Worm (Caenorhabditis elegans) whole organism, late embryonic: ENCODE results near the gene F17C11.13.

Experiments
- C38D4.7 ChIP-seq: fragments of 200-800 bp; sonication (Bioruptor generic); optimal IDR thresholded peaks from 2 replicates; lab custom pipeline; 2018; ENCODE audit warnings: mild to moderate bottlenecking, missing genetic modification characterization, moderate library complexity, missing compliant biosample characterization
- F13H6.1 ChIP-seq: sonication (generic microtip); optimal IDR thresholded peaks from 2 replicates; lab custom pipeline; 2016; ENCODE audit warnings: missing genetic modification characterization, missing compliant biosample characterization
- K02D7.2 ChIP-seq: sonication (generic microtip); optimal IDR thresholded peaks from 2 replicates; lab custom pipeline; 2017; ENCODE audit warnings: mild to moderate bottlenecking, missing genetic modification characterization, missing compliant biosample characterization
- K09A11.1 ChIP-seq: sonication (generic microtip); optimal IDR thresholded peaks from 2 replicates; lab custom pipeline; 2017; ENCODE audit warnings: antibody characterized with exemption, mild to moderate bottlenecking, missing genetic modification characterization, missing compliant biosample characterization; ENCODE audit not compliant: insufficient read depth
- Y22D7AL.16 ChIP-seq: sonication (generic microtip); optimal IDR thresholded peaks from 2 replicates; lab custom pipeline; 2016; ENCODE audit warnings: missing genetic modification characterization, missing compliant biosample characterization
- ama-1 ChIP-seq: fragments of 150-350 bp; optimal IDR thresholded peaks from 2 replicates; lab custom pipeline; 2014
- ceh-14 ChIP-seq: sonication (generic microtip); optimal IDR thresholded peaks from 2 replicates; lab custom pipeline; 2016; ENCODE audit warnings: missing genotype, missing genetic modification characterization, missing compliant biosample characterization
- ceh-18 ChIP-seq: sonication (generic microtip); optimal IDR thresholded peaks from 2 replicates; lab custom pipeline; 2016; ENCODE audit warnings: missing genetic modification characterization, missing compliant biosample characterization
- ceh-19 ChIP-seq: fragments of 200-800 bp; sonication (Bioruptor generic); optimal IDR thresholded peaks from 2 replicates; lab custom pipeline; 2018; ENCODE audit warnings: mild to moderate bottlenecking, missing genetic modification characterization, missing compliant biosample characterization
- ceh-24 ChIP-seq: sonication (generic microtip); optimal IDR thresholded peaks from 2 replicates; lab custom pipeline; 2016; ENCODE audit warnings: mild to moderate bottlenecking, missing genetic modification characterization, missing compliant biosample characterization
- ceh-30 ChIP-seq: fragments of 150-350 bp; optimal IDR thresholded peaks from 2 replicates; lab custom pipeline; 2014; ENCODE audit warnings: missing biosample characterization, missing genetic modification characterization
- ceh-48 ChIP-seq: sonication (generic microtip); optimal IDR thresholded peaks from 2 replicates; lab custom pipeline; 2016; ENCODE audit warnings: missing genetic modification characterization, inconsistent platforms, missing compliant biosample characterization
- ceh-9 ChIP-seq: sonication (generic microtip); optimal IDR thresholded peaks from 2 replicates; lab custom pipeline; 2016; ENCODE audit warnings: mild to moderate bottlenecking, missing genetic modification characterization, inconsistent platforms, missing compliant biosample characterization
- che-1 ChIP-seq: sonication (generic microtip); optimal IDR thresholded peaks from 2 replicates; lab custom pipeline; 2016; ENCODE audit warnings: mild to moderate bottlenecking, missing genetic modification characterization, missing compliant biosample characterization
- eyg-1 ChIP-seq: sonication (generic microtip); optimal IDR thresholded peaks from 2 replicates; lab custom pipeline; 2016; ENCODE audit warnings: missing genotype, missing genetic modification characterization, missing compliant biosample characterization
- fax-1 ChIP-seq: sonication (generic microtip); optimal IDR thresholded peaks from 2 replicates; lab custom pipeline; 2016; ENCODE audit warnings: missing genotype, missing genetic modification characterization, missing compliant biosample characterization
- fkh-10 ChIP-seq: fragments of 150-350 bp; optimal IDR thresholded peaks from 2 replicates; lab custom pipeline; 2014; ENCODE audit warnings: missing biosample characterization, missing genetic modification reagents, missing genetic modification characterization
- fkh-6 ChIP-seq: sonication (generic microtip); optimal IDR thresholded peaks from 2 replicates; lab custom pipeline; 2016; ENCODE audit warnings: missing genetic modification characterization, missing compliant biosample characterization
- hlh-15 ChIP-seq: sonication (generic microtip); optimal IDR thresholded peaks from 2 replicates; lab custom pipeline; 2016; ENCODE audit warnings: missing genetic modification characterization, missing compliant biosample characterization
- lin-11 ChIP-seq: fragments of 200-800 bp; sonication (Bioruptor generic); optimal IDR thresholded peaks from 2 replicates; lab custom pipeline; 2018; ENCODE audit warnings: mild to moderate bottlenecking, missing genetic modification characterization, missing compliant biosample characterization
- nhr-11 ChIP-seq: fragments of 150-350 bp; optimal IDR thresholded peaks from 2 replicates; lab custom pipeline; 2014; ENCODE audit warnings: missing biosample characterization, missing genetic modification characterization
- nhr-232 ChIP-seq: sonication (generic microtip); optimal IDR thresholded peaks from 2 replicates; lab custom pipeline; 2016; ENCODE audit warnings: missing genetic modification characterization, missing compliant biosample characterization
- npax-4 ChIP-seq: sonication (generic microtip); optimal IDR thresholded peaks from 2 replicates; lab custom pipeline; 2016; ENCODE audit warnings: missing genetic modification characterization, missing compliant biosample characterization
- pag-3 ChIP-seq: sonication (generic microtip); optimal IDR thresholded peaks from 2 replicates; lab custom pipeline; 2016; ENCODE audit warnings: missing compliant biosample characterization, missing genetic modification characterization, borderline replicate concordance
- pha-2 ChIP-seq: sonication (generic microtip); optimal IDR thresholded peaks from 2 replicates; lab custom pipeline; 2017; ENCODE audit warnings: mild to moderate bottlenecking, missing genetic modification characterization, missing compliant biosample characterization
- pha-4 ChIP-seq: fragments of 150-350 bp; optimal IDR thresholded peaks from 2 replicates; lab custom pipeline; 2018; ENCODE audit warnings: missing biosample characterization, missing genetic modification reagents, missing genetic modification characterization
- pqm-1 ChIP-seq: sonication (generic microtip); optimal IDR thresholded peaks from 2 replicates; lab custom pipeline; 2016; ENCODE audit warnings: missing genetic modification characterization, missing compliant biosample characterization
- pros-1 ChIP-seq: fragments of 150-350 bp; optimal IDR thresholded peaks from 2 replicates; lab custom pipeline; 2014; ENCODE audit warnings: missing biosample characterization, missing genetic modification reagents, missing genetic modification characterization
- ref-2 ChIP-seq: sonication (generic microtip); optimal IDR thresholded peaks from 2 replicates; lab custom pipeline; 2016; ENCODE audit warnings: missing genetic modification characterization, missing compliant biosample characterization
- rnt-1 ChIP-seq: sonication (generic microtip); optimal IDR thresholded peaks from 2 replicates; lab custom pipeline; 2016; ENCODE audit warnings: missing genetic modification characterization, missing compliant biosample characterization
- sox-4 ChIP-seq: sonication (generic microtip); optimal IDR thresholded peaks from 2 replicates; lab custom pipeline; 2017; ENCODE audit warnings: mild to moderate bottlenecking, missing genetic modification characterization, inconsistent platforms, missing compliant biosample characterization
- tbx-7 ChIP-seq: sonication (generic microtip); optimal IDR thresholded peaks from 2 replicates; lab custom pipeline; 2016; ENCODE audit warnings: missing genotype, missing genetic modification characterization, missing compliant biosample characterization
- ttx-3 ChIP-seq: sonication (generic microtip); optimal IDR thresholded peaks from 2 replicates; lab custom pipeline; 2016; ENCODE audit warnings: missing genetic modification reagents, missing genetic modification characterization, missing compliant biosample characterization
- unc-3 ChIP-seq, 2 experiments: fragments of 200-800 bp in 1 of 2; sonication (Bioruptor generic) in 1 of 2; sonication (generic microtip) in 1 of 2; conservative IDR thresholded peaks in 1 of 2; optimal IDR thresholded peaks in 1 of 2; 2 replicates each; pipeline versions ENCODE4 v1.3.6 to Lab custom; 2016 to 2022; ENCODE audit warnings: missing compliant biosample characterization in 2 of 2, missing genetic modification characterization in 2 of 2, missing genetic modification reagents in 1 of 2
- unc-42 ChIP-seq: sonication (generic microtip); optimal IDR thresholded peaks from 2 replicates; lab custom pipeline; 2016; ENCODE audit warnings: missing genotype, missing genetic modification characterization, missing compliant biosample characterization
- ztf-16 ChIP-seq: sonication (generic microtip); optimal IDR thresholded peaks from 2 replicates; lab custom pipeline; 2017; ENCODE audit warnings: missing genetic modification characterization, missing compliant biosample characterization

Gene F17C11.13

ce11 chrV:10955681-10956476 is at the start of gene F17C11.13:
Gene F17C11.13 (plus strand): TSS chrV:10955923.
- no peak for TF ChIP-seq ztf-16
- no peak for TF ChIP-seq hlh-15 (tag; lab: Kevin White, UChicago)
- TF ChIP-seq ceh-24 (tag; lab: Kevin White, UChicago): no peak
- no peak for TF ChIP-seq fax-1 (tag; lab: Kevin White, UChicago)
- no peak for TF ChIP-seq nhr-232 (tag; lab: Kevin White, UChicago)
- no peak for TF ChIP-seq pha-4 (tag; lab: Kevin White, UChicago)
- no peak for TF ChIP-seq Y22D7AL.16 (tag; lab: Kevin White, UChicago)
- no peak for TF ChIP-seq rnt-1
- no peak for TF ChIP-seq K09A11.1 (tag; lab: Kevin White, UChicago)
- no peak for TF ChIP-seq F13H6.1 (tag; lab: Kevin White, UChicago)
- no peak for TF ChIP-seq ttx-3 (tag; lab: Kevin White, UChicago)

DNA sequence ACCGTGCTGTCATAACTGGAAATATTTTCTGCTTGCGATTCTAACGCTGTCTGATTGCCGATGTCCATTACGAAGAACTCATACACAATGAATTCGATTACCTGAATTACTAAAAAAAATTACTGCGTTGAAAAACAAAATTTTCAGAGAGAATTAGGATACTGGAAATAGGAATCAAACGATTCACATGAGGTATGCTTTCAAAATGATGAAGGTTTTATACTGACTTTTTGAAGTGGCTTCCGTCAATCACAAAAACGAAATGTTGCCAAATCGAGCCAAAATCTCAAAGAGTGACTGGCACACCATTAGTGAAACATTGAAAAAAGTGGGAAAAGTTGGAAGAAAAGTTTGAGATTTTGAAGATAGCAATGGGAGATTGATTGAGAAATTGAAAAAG is 46.7 kb upstream of the F17C11.13 start, which contains the start of gene zzz-1:
Gene zzz-1, minus strand, starts transcription at position 101 of the 400 bp plus-strand sequence.
- TF ChIP-seq K02D7.2 (tag; lab: Kevin White, UChicago): no peak
- TF ChIP-seq Y22D7AL.16 (tag; lab: Kevin White, UChicago): no peak
- no peak for TF ChIP-seq eyg-1 (tag; lab: Kevin White, UChicago)
- no peak for TF ChIP-seq fkh-6 (tag; lab: Kevin White, UChicago)
- no peak for TF ChIP-seq ref-2 (tag; lab: Kevin White, UChicago)
- TF ChIP-seq tbx-7 (tag; lab: Kevin White, UChicago): no peak

- TF ChIP-seq lin-11 (no peak), pag-3 (tag; lab: Kevin White, UChicago) (no peak), ceh-18 (tag; lab: Kevin White, UChicago) (no peak), ama-1 (no peak), hlh-15 (tag; lab: Kevin White, UChicago) (no peak), ttx-3 (tag; lab: Kevin White, UChicago) (no peak), sox-4 (tag; lab: Kevin White, UChicago) (no peak), F13H6.1 (tag; lab: Kevin White, UChicago) (no peak), nhr-232 (tag; lab: Kevin White, UChicago) (no peak), eyg-1 (tag; lab: Kevin White, UChicago) (no peak), ceh-9 (no peak), ceh-19 (GFP tag; lab: Kevin White, UChicago) (no peak), nhr-11 (no peak), ceh-30 (no peak), ceh-48 (tag; lab: Kevin White, UChicago) (no peak), Y22D7AL.16 (tag; lab: Kevin White, UChicago) (no peak)
These were observed 45.8 kb upstream of the F17C11.13 start for ce11 chrV:10909959-10910358.

DNA sequence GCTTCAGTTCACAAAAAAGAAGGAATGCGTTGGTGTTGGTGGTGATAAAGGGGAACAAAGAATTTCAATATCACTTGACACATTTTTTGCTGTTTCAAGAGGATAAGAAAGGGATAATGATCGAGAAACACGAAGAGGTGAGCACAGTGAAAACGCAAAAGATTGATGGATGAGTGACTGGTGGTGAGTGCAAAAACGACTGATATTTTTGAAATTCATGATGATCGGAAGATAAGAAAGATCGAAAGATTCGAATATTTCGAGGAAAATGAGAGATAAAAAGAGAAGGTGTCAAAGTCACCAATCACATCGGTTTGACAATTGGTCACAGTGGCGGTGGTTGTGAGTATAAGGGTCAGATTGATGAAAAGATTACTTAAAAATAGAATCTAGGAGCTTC is 39.8 kb upstream of the F17C11.13 start:
- TF ChIP-seq ceh-18 (tag; lab: Kevin White, UChicago) (peak; percentile 2), nhr-232 (tag; lab: Kevin White, UChicago) (no peak)
- TF ChIP-seq, all 69 proteins: peak for 1

DNA sequence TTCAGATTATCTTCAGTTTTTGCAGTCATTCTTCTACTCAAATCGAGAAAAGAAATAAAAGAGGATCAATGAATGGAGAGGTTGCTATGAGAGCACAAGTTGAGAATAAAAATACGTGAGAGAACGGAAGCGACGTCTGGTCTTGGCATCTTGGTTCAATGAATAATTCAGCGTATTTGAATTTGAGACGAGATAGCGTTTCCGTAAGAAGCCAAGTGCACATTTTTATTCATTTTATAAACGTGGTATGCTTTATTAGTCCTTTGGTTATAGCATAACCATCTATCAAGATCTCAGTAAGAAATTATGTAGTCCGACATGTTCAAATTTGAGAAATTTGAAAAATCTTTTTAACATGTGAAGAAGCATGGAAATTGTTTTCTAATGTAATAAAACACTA is 37.4 kb upstream of the F17C11.13 start, which contains the start of gene F58B4.2:
Gene F58B4.2, minus strand, starts transcription at position 101 of the 400 bp plus-strand sequence.
- no peak for TF ChIP-seq che-1 (tag; lab: Kevin White, UChicago)
- TF ChIP-seq ceh-19 (GFP tag; lab: Kevin White, UChicago): no peak
- TF ChIP-seq pha-2 (tag; lab: Kevin White, UChicago): no peak
- TF ChIP-seq unc-3 (GFP tag; conservative IDR thresholded peaks at IDR 0.05; lab: Robert Waterston, UW): no peak
- no peak for TF ChIP-seq unc-3 (tag; optimal IDR thresholded peaks at IDR 0.05; lab: Kevin White, UChicago)
- no peak for TF ChIP-seq unc-42 (tag; lab: Kevin White, UChicago)
- TF ChIP-seq tbx-7 (tag; lab: Kevin White, UChicago): no peak
- TF ChIP-seq fkh-10 (GFP tag; lab: Kevin White, UChicago): no peak
- TF ChIP-seq pqm-1 (tag; lab: Kevin White, UChicago): no peak
- no peak for TF ChIP-seq npax-4 (tag; lab: Kevin White, UChicago)
- TF ChIP-seq ceh-18 (tag; lab: Kevin White, UChicago): no peak
- TF ChIP-seq ceh-14 (tag; lab: Kevin White, UChicago): no peak
- no peak for TF ChIP-seq C38D4.7
- TF ChIP-seq F13H6.1 (tag; lab: Kevin White, UChicago): no peak
- no peak for TF ChIP-seq pros-1 (tag; lab: Kevin White, UChicago)
